Worm (Caenorhabditis elegans): Measurements from ENCODE around the gene T26C5.2.
A peak's percentile ranks its signal among the peaks of the same experiment; 100 is the strongest.

DNA sequence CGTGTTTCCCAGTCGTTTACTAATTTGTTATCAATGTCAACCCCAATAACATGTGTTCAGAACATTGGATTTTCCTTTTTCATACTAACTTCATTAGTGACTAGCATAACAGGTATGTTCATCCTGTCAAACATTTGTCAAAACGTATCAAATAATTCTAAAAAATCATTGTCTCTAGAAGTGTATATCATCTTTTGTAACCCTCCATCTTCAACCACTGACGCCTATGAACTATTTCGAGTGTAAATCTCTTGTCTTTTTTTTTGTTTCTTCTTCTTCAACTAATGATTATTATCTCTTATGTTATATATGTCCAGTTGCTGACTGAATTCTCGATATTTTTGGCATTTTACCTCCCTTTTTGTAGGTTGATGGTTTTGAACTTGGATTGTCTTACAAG lies 4.7 kb downstream of the T26C5.2 start:
- TF ChIP-seq unc-62 (GFP tag; optimal IDR thresholded peaks at IDR 0.05 in 1 of 2) (no peak), unc-62 (tag; optimal IDR thresholded peaks at IDR 0.05) (no peak), nhr-28 (tag; optimal IDR thresholded peaks at IDR 0.05) (peak; percentile 1), F49E8.2 (tag; optimal IDR thresholded peaks at IDR 0.05; ENCODE audit: borderline replicate concordance) (no peak), mdl-1 (tag; optimal IDR thresholded peaks at IDR 0.05) (no peak)
